Fruit fly (Drosophila melanogaster): ENCODE results near the gene asun.

- TF ChIP-seq CG8478 (optimal IDR thresholded peaks at IDR 0.05) = no peak
- peak; percentile 21 to 37 for TF ChIP-seq CTCF (optimal IDR thresholded peaks at IDR 0.05)
Observed at dm6 chr3R:16242461-16242934, 21.6 kb upstream of the asun start.
